Worm (Caenorhabditis elegans): ENCODE results near the gene gfi-1.

ce11 chrV:6374844-6375243 is 24.9 kb downstream of the gfi-1 start, which contains the start of gene F13H6.5:
- no peak for TF ChIP-seq egl-13 (tag; optimal IDR thresholded peaks at IDR 0.05)
- TF ChIP-seq mdl-1 (tag; optimal IDR thresholded peaks at IDR 0.05), result no peak
- TF ChIP-seq pag-3 (tag; optimal IDR thresholded peaks at IDR 0.05; ENCODE audit: borderline replicate concordance, insufficient read depth), result no peak
- TF ChIP-seq skn-1 (tag; optimal IDR thresholded peaks at IDR 0.05), result no peak
- TF ChIP-seq nhr-77 (tag; optimal IDR thresholded peaks at IDR 0.05), result no peak

All from whole organism, L1 larva.